Worm (Caenorhabditis elegans): ENCODE results near the gene R02D5.1.
A peak's percentile ranks its signal among the peaks of the same experiment; 100 is the strongest.

R02D5.1 gene

ce11 chrV:14496446-14496845 is 11.6 kb upstream of the R02D5.1 start:
- TF ChIP-seq snpc-4 (tag; optimal IDR thresholded peaks at IDR 0.05) (no peak), pha-4 (tag; optimal IDR thresholded peaks at IDR 0.05) (peak; percentile 18), ztf-4 (tag; optimal IDR thresholded peaks at IDR 0.05) (no peak)

- TF ChIP-seq ztf-4 (tag; optimal IDR thresholded peaks at IDR 0.05) (no peak), lin-39 (tag; optimal IDR thresholded peaks at IDR 0.05) (no peak), ceh-9 (tag; optimal IDR thresholded peaks at IDR 0.05) (no peak), jun-1 (tag; optimal IDR thresholded peaks at IDR 0.05) (no peak), unc-62 (GFP tag; optimal IDR thresholded peaks at IDR 0.05) (no peak), fkh-10 (GFP tag; optimal IDR thresholded peaks at IDR 0.05) (no peak), ceh-16 (tag; optimal IDR thresholded peaks at IDR 0.05) (no peak), elt-3 (tag; optimal IDR thresholded peaks at IDR 0.05) (no peak), nhr-76 (tag; optimal IDR thresholded peaks at IDR 0.05) (no peak), daf-12 (tag; optimal IDR thresholded peaks at IDR 0.05) (no peak), nhr-67 (tag; optimal IDR thresholded peaks at IDR 0.05) (no peak), pqm-1 (tag; optimal IDR thresholded peaks at IDR 0.05) (no peak), nhr-25 (tag; optimal IDR thresholded peaks at IDR 0.05) (no peak), snpc-4 (tag; optimal IDR thresholded peaks at IDR 0.05) (no peak), tbx-2 (tag; optimal IDR thresholded peaks at IDR 0.05) (no peak)
These were observed 9.8 kb upstream of the R02D5.1 start for ce11 chrV:14498204-14498603.

DNA sequence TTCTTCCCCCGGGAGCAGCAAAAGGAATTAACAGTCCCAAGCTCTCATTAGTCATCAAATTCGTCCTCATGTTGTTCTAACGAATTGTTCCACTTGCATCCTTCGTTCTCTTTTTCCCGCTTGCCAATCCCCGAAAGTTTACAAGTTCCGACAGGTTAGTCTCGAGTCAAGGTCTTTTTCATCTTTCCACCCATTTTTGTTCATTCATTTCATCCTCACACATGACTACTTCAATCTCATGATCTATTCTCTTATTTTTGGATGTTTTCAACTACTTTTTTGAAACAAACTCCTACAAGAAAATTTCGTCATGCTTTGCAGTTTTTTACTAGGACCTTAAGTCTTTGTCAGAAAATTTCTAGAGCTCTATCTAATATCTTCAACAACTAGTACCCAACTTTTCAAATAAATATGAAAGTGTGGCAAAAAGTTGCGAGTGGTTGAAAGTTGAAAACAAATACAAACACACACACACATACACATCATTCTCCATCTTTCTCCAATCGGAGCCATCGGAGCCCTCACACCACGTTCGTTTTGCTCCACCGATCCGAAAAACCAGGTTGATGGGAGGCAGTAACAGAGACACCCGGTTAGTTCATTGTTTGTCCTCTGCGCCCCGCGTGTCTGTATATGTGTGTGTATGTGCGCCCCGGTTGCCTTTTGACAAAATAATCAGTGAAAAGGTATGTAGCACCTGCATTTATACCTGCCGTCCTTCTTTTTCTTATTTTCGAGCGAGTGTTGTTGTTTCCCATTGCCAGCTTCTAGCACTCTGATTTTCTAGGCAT is 8.8 kb upstream of the R02D5.1 start:
- no peak for TF ChIP-seq hmg-11 (tag; optimal IDR thresholded peaks at IDR 0.05)
- no peak for TF ChIP-seq nhr-11 (tag; optimal IDR thresholded peaks at IDR 0.05)
- peak; percentile 59 for TF ChIP-seq pha-4 (tag; optimal IDR thresholded peaks at IDR 0.05)
- TF ChIP-seq nhr-25 (tag; optimal IDR thresholded peaks at IDR 0.05) = peak; percentile 21
- no peak for TF ChIP-seq nhr-67 (tag; optimal IDR thresholded peaks at IDR 0.05)
- TF ChIP-seq nhr-76 (tag; optimal IDR thresholded peaks at IDR 0.05) = no peak
- peak; percentile 16 for TF ChIP-seq nhr-23 (tag; optimal IDR thresholded peaks at IDR 0.05)
- TF ChIP-seq lin-15B (tag; optimal IDR thresholded peaks at IDR 0.05) = no peak
- TF ChIP-seq ama-1 (optimal IDR thresholded peaks at IDR 0.05) = peak; percentile 15
- no peak for TF ChIP-seq unc-62 (GFP tag; optimal IDR thresholded peaks at IDR 0.05)

DNA sequence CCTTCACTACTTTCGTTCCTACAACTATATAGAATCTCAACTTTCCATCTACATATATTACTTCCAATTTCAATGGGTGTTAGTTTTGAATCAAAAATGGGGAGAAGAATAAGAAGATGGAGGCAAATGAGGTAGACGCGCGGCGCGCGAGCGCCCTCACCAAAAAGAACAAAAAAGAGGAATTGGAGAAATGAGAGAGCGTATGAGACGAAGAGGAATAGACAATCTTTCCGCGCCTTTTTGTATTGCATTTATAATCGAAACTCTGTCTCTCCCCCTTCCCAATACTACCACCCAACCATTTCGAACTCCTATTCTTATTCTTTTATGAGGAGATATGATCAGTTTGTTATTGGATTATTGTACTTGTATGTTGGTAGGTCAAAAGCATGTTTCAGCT is 7.5 kb upstream of the R02D5.1 start:
- TF ChIP-seq unc-62 (GFP tag; optimal IDR thresholded peaks at IDR 0.05) (no peak), lin-39 (tag; optimal IDR thresholded peaks at IDR 0.05) (no peak), nhr-11 (tag; optimal IDR thresholded peaks at IDR 0.05) (no peak), nhr-77 (tag; optimal IDR thresholded peaks at IDR 0.05) (no peak), tbx-2 (tag; optimal IDR thresholded peaks at IDR 0.05) (no peak)

DNA sequence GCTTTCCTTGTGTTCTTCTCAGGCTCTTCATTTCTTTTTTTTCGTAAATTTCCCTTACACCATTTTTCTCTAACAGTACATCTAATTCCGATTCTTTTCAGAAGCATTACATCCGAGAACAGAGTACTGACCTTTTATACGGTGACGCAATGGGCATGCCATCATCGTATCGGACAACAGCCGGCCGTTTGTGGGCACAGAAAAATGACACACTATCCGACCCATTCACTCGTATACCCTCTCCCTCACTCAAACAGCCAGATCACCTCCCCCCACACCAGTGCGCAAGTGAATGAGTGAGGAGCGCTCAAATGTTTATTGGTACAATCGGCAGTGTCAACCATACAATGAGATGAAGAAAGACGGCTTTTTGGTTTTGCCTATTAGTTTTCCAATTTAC is 6.9 kb upstream of the R02D5.1 start, which contains the start of gene R02D5.24:
TSS of gene R02D5.24 (plus strand) at position 205 of the 400 bp plus-strand sequence.
- TF ChIP-seq pha-4 (tag; optimal IDR thresholded peaks at IDR 0.05) (peak; percentile 53), ama-1 (optimal IDR thresholded peaks at IDR 0.05) (no peak)

ce11 chrV:14503065-14503464 is 5.0 kb upstream of the R02D5.1 start:
- TF ChIP-seq nfya-1 (tag; optimal IDR thresholded peaks at IDR 0.05; ENCODE audit: insufficient read depth) = peak; percentile 37
- no peak for TF ChIP-seq nhr-237 (tag; optimal IDR thresholded peaks at IDR 0.05)
- no peak for TF ChIP-seq nhr-67 (tag; optimal IDR thresholded peaks at IDR 0.05)
- no peak for TF ChIP-seq unc-62 (GFP tag; optimal IDR thresholded peaks at IDR 0.05)
- peak; percentile 36 for TF ChIP-seq pha-4 (tag; optimal IDR thresholded peaks at IDR 0.05)
- TF ChIP-seq nhr-25 (tag; optimal IDR thresholded peaks at IDR 0.05) = no peak
- TF ChIP-seq nhr-43 (tag; optimal IDR thresholded peaks at IDR 0.05; ENCODE audit: poor library complexity, severe bottlenecking) = no peak
- TF ChIP-seq pqm-1 (tag; optimal IDR thresholded peaks at IDR 0.05) = peak; percentile 81
- TF ChIP-seq nhr-28 (tag; optimal IDR thresholded peaks at IDR 0.05) = no peak
- no peak for TF ChIP-seq ama-1 (optimal IDR thresholded peaks at IDR 0.05)
- TF ChIP-seq jun-1 (tag; optimal IDR thresholded peaks at IDR 0.05) = peak; percentile 43
- peak; percentile 86 for TF ChIP-seq elt-2 (tag; optimal IDR thresholded peaks at IDR 0.05)

DNA sequence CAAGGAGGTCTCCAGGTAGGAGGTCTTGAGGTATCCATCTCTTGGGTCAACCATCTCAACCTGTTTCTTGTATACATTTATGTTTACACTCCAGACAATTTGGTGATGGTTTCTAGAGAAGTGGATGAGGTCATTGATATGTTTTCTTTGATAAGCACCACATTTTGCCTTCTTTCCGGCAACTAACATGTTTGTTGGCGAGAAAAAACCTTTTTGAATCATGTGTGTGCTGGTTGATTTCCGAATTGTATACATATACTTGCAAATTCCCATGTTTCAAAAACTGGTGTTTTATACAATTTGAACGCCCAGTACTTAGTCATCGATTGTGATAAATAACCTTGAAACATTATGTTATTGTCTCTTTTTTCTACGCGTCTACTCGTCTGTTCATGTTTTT is 3.9 kb upstream of the R02D5.1 start:
- no peak for TF ChIP-seq sea-2 (GFP tag; optimal IDR thresholded peaks at IDR 0.05)
- TF ChIP-seq tbx-2 (tag; optimal IDR thresholded peaks at IDR 0.05) = no peak
- TF ChIP-seq pha-4 (tag; optimal IDR thresholded peaks at IDR 0.05) = no peak
- no peak for TF ChIP-seq pqm-1 (tag; optimal IDR thresholded peaks at IDR 0.05)
- no peak for TF ChIP-seq nhr-25 (tag; optimal IDR thresholded peaks at IDR 0.05)
- no peak for TF ChIP-seq aly-2 (tag; optimal IDR thresholded peaks at IDR 0.05)
- TF ChIP-seq lin-15B (tag; optimal IDR thresholded peaks at IDR 0.05) = no peak
- TF ChIP-seq lsy-12 (tag; optimal IDR thresholded peaks at IDR 0.05) = no peak
- TF ChIP-seq nhr-76 (tag; optimal IDR thresholded peaks at IDR 0.05) = no peak
- TF ChIP-seq ceh-16 (tag; optimal IDR thresholded peaks at IDR 0.05) = no peak
- no peak for TF ChIP-seq nhr-23 (tag; optimal IDR thresholded peaks at IDR 0.05)
- no peak for TF ChIP-seq nhr-237 (tag; optimal IDR thresholded peaks at IDR 0.05)
- TF ChIP-seq ceh-82 (tag; optimal IDR thresholded peaks at IDR 0.05) = no peak
- no peak for TF ChIP-seq nhr-77 (tag; optimal IDR thresholded peaks at IDR 0.05)
- TF ChIP-seq hmg-11 (tag; optimal IDR thresholded peaks at IDR 0.05) = no peak
